Fruit fly (Drosophila melanogaster) whole organism, embryonic: Measurements from ENCODE around the gene Cyp313a1.

Experiments used
- ATbp ChIP-seq: fragments of 200-800 bp; sonication (Bioruptor generic); optimal IDR thresholded peaks from 2 replicates; lab custom pipeline; 2017; ENCODE audit warnings: missing biosample characterization, mild to moderate bottlenecking, missing genetic modification characterization, missing genetic modification reagents
- B-H2 ChIP-seq: fragments of 200-800 bp; sonication (Bioruptor generic); optimal IDR thresholded peaks from 2 replicates; lab custom pipeline; 2018; ENCODE audit warnings: missing biosample characterization, mild to moderate bottlenecking, missing genetic modification characterization
- BtbVII ChIP-seq: fragments of 200-800 bp; sonication (Bioruptor generic); optimal IDR thresholded peaks from 3 replicates; lab custom pipeline; 2017; ENCODE audit warnings: missing biosample characterization, mild to moderate bottlenecking, missing genetic modification characterization
- CG10209 ChIP-seq: fragments of 200-800 bp; sonication (Bioruptor generic); optimal IDR thresholded peaks from 3 replicates; lab custom pipeline; 2017; ENCODE audit warnings: missing biosample characterization, mild to moderate bottlenecking, missing genetic modification characterization, missing genetic modification reagents
- CG10462 ChIP-seq: fragments of 200-800 bp; sonication (Bioruptor generic); optimal IDR thresholded peaks from 2 replicates; lab custom pipeline; 2016; ENCODE audit warnings: missing biosample characterization, missing genetic modification characterization
- CG11398 ChIP-seq: fragments of 200-800 bp; sonication (Bioruptor generic); optimal IDR thresholded peaks from 2 replicates; lab custom pipeline; 2016; ENCODE audit warnings: missing biosample characterization, missing genetic modification characterization
- CG11504 ChIP-seq: fragments of 200-800 bp; sonication (Bioruptor generic); optimal IDR thresholded peaks from 3 replicates; lab custom pipeline; 2019; ENCODE audit warnings: missing biosample characterization, mild to moderate bottlenecking, missing genetic modification characterization, moderate library complexity
- CG13775 ChIP-seq: fragments of 200-800 bp; sonication (Bioruptor generic); optimal IDR thresholded peaks from 3 replicates; lab custom pipeline; 2017; ENCODE audit warnings: missing biosample characterization, mild to moderate bottlenecking, missing genetic modification characterization
- CG16779 ChIP-seq: fragments of 200-800 bp; sonication (Bioruptor generic); IDR thresholded peaks from 2 replicates; pipeline ENCODE4 v1.3.6; 2022; ENCODE audit warnings: missing biosample characterization, missing genetic modification characterization
- CG17385 ChIP-seq: fragments of 200-800 bp; sonication (Bioruptor generic); optimal IDR thresholded peaks from 3 replicates; lab custom pipeline; 2018; ENCODE audit warnings: missing biosample characterization, mild to moderate bottlenecking, missing genetic modification characterization
- CG17802 ChIP-seq: fragments of 200-800 bp; sonication (Bioruptor generic); optimal IDR thresholded peaks from 2 replicates; lab custom pipeline; 2018; ENCODE audit warnings: missing biosample characterization, mild to moderate bottlenecking, missing genetic modification characterization, moderate library complexity
- CG1832 ChIP-seq: fragments of 200-800 bp; sonication (Bioruptor generic); optimal IDR thresholded peaks from 2 replicates; lab custom pipeline; 2017; ENCODE audit warnings: missing biosample characterization, mild to moderate bottlenecking, missing genetic modification characterization, inconsistent platforms
- CG18619 ChIP-seq: fragments of 200-800 bp; sonication (Bioruptor generic); optimal IDR thresholded peaks from 3 replicates; lab custom pipeline; 2017; ENCODE audit warnings: missing biosample characterization, mild to moderate bottlenecking, missing genetic modification characterization
- CG2120 ChIP-seq: fragments of 200-800 bp; sonication (Bioruptor generic); optimal IDR thresholded peaks from 3 replicates; lab custom pipeline; 2016; ENCODE audit warnings: missing biosample characterization, missing genetic modification characterization
- CG2199 ChIP-seq: fragments of 200-800 bp; sonication (Bioruptor generic); IDR thresholded peaks from 3 replicates; pipeline ENCODE4 v1.3.6; 2022; ENCODE audit warnings: missing biosample characterization, missing genetic modification characterization
- CG3065 ChIP-seq: fragments of 200-800 bp; sonication (Bioruptor generic); optimal IDR thresholded peaks from 2 replicates; lab custom pipeline; 2016; ENCODE audit warnings: missing biosample characterization, missing genetic modification characterization
- CG3163 ChIP-seq: fragments of 200-800 bp; sonication (Bioruptor generic); optimal IDR thresholded peaks from 3 replicates; lab custom pipeline; 2016; ENCODE audit warnings: missing biosample characterization, missing genetic modification characterization
- CG32532 ChIP-seq: fragments of 200-800 bp; sonication (Bioruptor generic); IDR thresholded peaks from 2 replicates; pipeline ENCODE4 v1.3.6; 2022; ENCODE audit warnings: missing biosample characterization, missing genetic modification characterization
- CG6813 ChIP-seq: fragments of 200-800 bp; sonication (Bioruptor generic); optimal IDR thresholded peaks from 2 replicates; lab custom pipeline; 2017; ENCODE audit warnings: missing biosample characterization, missing genetic modification characterization, mild to moderate bottlenecking, moderate library complexity, missing genetic modification reagents
- CG8290 ChIP-seq, 3 experiments: fragments of 200-800 bp; sonication (Bioruptor generic); optimal IDR thresholded peaks; 2 replicates each; lab custom pipeline; 2016 to 2019; ENCODE audit warnings: missing biosample characterization in 3 of 3, missing genetic modification characterization in 3 of 3, mild to moderate bottlenecking in 2 of 3, moderate library complexity in 1 of 3
- Camta ChIP-seq: fragments of 200-800 bp; sonication (Bioruptor generic); optimal IDR thresholded peaks from 2 replicates; lab custom pipeline; 2016; ENCODE audit warnings: missing biosample characterization, missing genetic modification characterization
- Dip2 ChIP-seq: fragments of 200-800 bp; sonication (Bioruptor generic); IDR thresholded peaks from 2 replicates; pipeline ENCODE4 v1.3.6; 2022; ENCODE audit warnings: missing biosample characterization, missing genetic modification characterization
- Dref ChIP-seq: fragments of 200-800 bp; sonication (Bioruptor generic); IDR thresholded peaks from 2 replicates; pipeline ENCODE4 v1.3.6; 2022; ENCODE audit warnings: missing biosample characterization, missing genetic modification characterization
- Gug ChIP-seq: fragments of 200-800 bp; sonication (Bioruptor generic); IDR thresholded peaks from 4 replicates; pipeline ENCODE4 v1.3.6; 2022; ENCODE audit warnings: missing biosample characterization, missing genetic modification characterization
- HLH54F ChIP-seq: fragments of 200-800 bp; sonication (Bioruptor generic); optimal IDR thresholded peaks from 3 replicates; lab custom pipeline; 2016; ENCODE audit warnings: missing biosample characterization, missing genetic modification characterization
- Kr ChIP-seq: fragments of 200-800 bp; sonication (Bioruptor generic); optimal IDR thresholded peaks from 2 replicates; lab custom pipeline; 2017; ENCODE audit warnings: missing biosample characterization, mild to moderate bottlenecking, missing genetic modification characterization
- Lpt ChIP-seq: fragments of >200 bp; optimal IDR thresholded peaks from 2 replicates; lab custom pipeline; 2018; ENCODE audit warnings: missing biosample characterization, missing genetic modification characterization
- NFAT ChIP-seq: fragments of 200-800 bp; sonication (Bioruptor generic); IDR thresholded peaks from 2 replicates; pipeline ENCODE4 v1.3.6; 2022; ENCODE audit warnings: missing biosample characterization, missing genetic modification characterization
- NfI ChIP-seq: fragments of 200-800 bp; sonication (Bioruptor generic); optimal IDR thresholded peaks from 3 replicates; lab custom pipeline; 2018; ENCODE audit warnings: missing biosample characterization, mild to moderate bottlenecking, missing genetic modification characterization, moderate library complexity
- Ptx1 ChIP-seq: fragments of 200-800 bp; sonication (Bioruptor generic); IDR thresholded peaks from 2 replicates; pipeline ENCODE4 v1.3.6; 2022; ENCODE audit warnings: missing biosample characterization, missing genetic modification characterization
- Sry-β ChIP-seq: fragments of 200-800 bp; sonication (Bioruptor generic); optimal IDR thresholded peaks from 2 replicates; lab custom pipeline; 2018; ENCODE audit warnings: missing biosample characterization, mild to moderate bottlenecking, missing genetic modification characterization, moderate library complexity
- Sry-δ ChIP-seq: fragments of 200-800 bp; sonication (Bioruptor generic); optimal IDR thresholded peaks from 2 replicates; lab custom pipeline; 2016; ENCODE audit warnings: missing biosample characterization, missing genetic modification characterization
- ab ChIP-seq: fragments of 200-800 bp; sonication (Bioruptor generic); optimal IDR thresholded peaks from 2 replicates; lab custom pipeline; 2016; ENCODE audit warnings: missing biosample characterization, missing genetic modification characterization
- crol ChIP-seq: fragments of 200-800 bp; sonication (Bioruptor generic); IDR thresholded peaks from 2 replicates; pipeline ENCODE4 v1.3.6; 2022; ENCODE audit warnings: missing biosample characterization, missing genetic modification characterization
- danr ChIP-seq: fragments of 200-800 bp; sonication (Bioruptor generic); IDR thresholded peaks from 2 replicates; pipeline ENCODE4 v1.3.6; 2022; ENCODE audit warnings: missing biosample characterization, missing genetic modification characterization
- dysf ChIP-seq: fragments of 200-800 bp; sonication (Bioruptor generic); IDR thresholded peaks from 3 replicates; pipeline ENCODE4 v1.3.6; 2022; ENCODE audit warnings: missing biosample characterization, missing genetic modification characterization
- ems ChIP-seq: fragments of 200-800 bp; sonication (Bioruptor generic); optimal IDR thresholded peaks from 3 replicates; lab custom pipeline; 2016; ENCODE audit warnings: missing biosample characterization, missing genetic modification characterization
- en ChIP-seq: fragments of 200-800 bp; sonication (Bioruptor generic); optimal IDR thresholded peaks from 2 replicates; lab custom pipeline; 2016; ENCODE audit warnings: missing biosample characterization, missing genetic modification characterization
- fd102C ChIP-seq: fragments of 200-800 bp; sonication (Bioruptor generic); optimal IDR thresholded peaks from 2 replicates; lab custom pipeline; 2018; ENCODE audit warnings: missing biosample characterization, mild to moderate bottlenecking, missing genetic modification characterization, moderate library complexity
- her ChIP-seq: fragments of 200-800 bp; sonication (Bioruptor generic); optimal IDR thresholded peaks from 2 replicates; lab custom pipeline; 2016; ENCODE audit warnings: missing biosample characterization, missing genetic modification characterization
- hth ChIP-seq: fragments of >200 bp; optimal IDR thresholded peaks from 2 replicates; lab custom pipeline; 2017; ENCODE audit warnings: inconsistent platforms
- jigr1 ChIP-seq: fragments of 200-800 bp; sonication (Bioruptor generic); IDR thresholded peaks from 3 replicates; pipeline ENCODE4 v1.3.6; 2022; ENCODE audit warnings: missing biosample characterization, missing genetic modification characterization
- mam ChIP-seq: fragments of 200-800 bp; sonication (Bioruptor generic); optimal IDR thresholded peaks from 3 replicates; lab custom pipeline; 2016; ENCODE audit warnings: missing biosample characterization, missing genetic modification characterization
- mld ChIP-seq: fragments of 200-800 bp; sonication (Bioruptor generic); IDR thresholded peaks from 3 replicates; pipeline ENCODE4 v1.3.6; 2022; ENCODE audit warnings: missing biosample characterization, missing genetic modification characterization; ENCODE audit not compliant: partially characterized antibody
- nerfin-1 ChIP-seq: fragments of 200-800 bp; sonication (Bioruptor generic); optimal IDR thresholded peaks from 3 replicates; lab custom pipeline; 2019; ENCODE audit warnings: missing biosample characterization, mild to moderate bottlenecking, missing genetic modification characterization, moderate library complexity
- otp ChIP-seq: fragments of 200-800 bp; sonication (Bioruptor generic); IDR thresholded peaks from 3 replicates; pipeline ENCODE4, ENCODE4 v1.3.6; 2022; ENCODE audit warnings: missing biosample characterization, missing genetic modification characterization
- pros ChIP-seq: fragments of 200-800 bp; sonication (Bioruptor generic); optimal IDR thresholded peaks from 3 replicates; lab custom pipeline; 2019; ENCODE audit warnings: missing biosample characterization, mild to moderate bottlenecking, missing genetic modification characterization, moderate library complexity
- pum ChIP-seq: fragments of 200-800 bp; sonication (Bioruptor generic); optimal IDR thresholded peaks from 2 replicates; lab custom pipeline; 2016; ENCODE audit warnings: missing biosample characterization, missing genetic modification characterization
- sc ChIP-seq, 3 experiments: fragments of >200 bp in 2 of 3; fragments of 200-800 bp in 1 of 3; sonication (Bioruptor generic) in 1 of 3; optimal IDR thresholded peaks; 2 replicates in 2 of 3; 3 replicates in 1 of 3; lab custom pipeline; 2017; ENCODE audit warnings: mild to moderate bottlenecking in 1 of 3, missing biosample characterization in 1 of 3, missing genetic modification characterization in 1 of 3, missing genetic modification reagents in 1 of 3
- sisA ChIP-seq: fragments of 200-800 bp; sonication (Bioruptor generic); IDR thresholded peaks from 2 replicates; pipeline ENCODE4 v1.3.6; 2022; ENCODE audit warnings: missing biosample characterization, missing genetic modification characterization

Gene Cyp313a1

DNA sequence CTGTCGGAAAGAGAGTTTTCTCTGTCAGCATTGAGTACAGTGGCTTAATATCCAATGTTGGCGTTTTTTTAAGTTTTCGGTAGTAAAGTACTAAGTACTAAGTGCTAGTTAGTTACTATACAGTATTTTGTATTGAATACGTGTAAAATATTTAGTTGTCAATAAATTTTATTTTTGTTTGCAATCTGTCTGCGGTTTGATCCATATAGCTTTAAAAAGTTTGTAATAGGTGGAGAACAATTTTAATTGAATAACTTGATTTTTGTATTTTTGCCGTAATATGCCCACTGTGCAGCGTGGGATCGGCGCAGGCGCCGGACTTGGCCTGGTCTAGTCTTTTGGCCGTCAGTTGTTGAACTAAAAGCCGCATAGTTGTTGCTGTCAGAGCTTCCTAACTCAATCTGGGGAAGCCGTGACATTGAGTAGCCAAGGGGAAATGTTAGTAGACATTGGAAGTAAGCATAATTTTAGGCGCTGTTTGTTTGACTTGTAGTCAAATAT, 37.6 kb downstream of the Cyp313a1 start (continued):
- TF ChIP-seq sc (optimal IDR thresholded peaks at IDR 0.05; lab: Kevin White, UChicago) (no peak), sc (GFP tag; optimal IDR thresholded peaks at IDR 0.05; lab: Kevin White, UChicago) (peak; percentile 84), en (peak; percentile 78), NfI (GFP tag; lab: Kevin White, UChicago) (peak; percentile 94), NFAT (GFP tag; lab: Robert Waterston, UW) (peak; percentile 77), fd102C (no peak), CG10462 (peak; percentile 64), CG2120 (GFP tag; lab: Kevin White, UChicago) (peak; percentile 96), dysf (GFP tag; lab: Robert Waterston, UW) (peak; percentile 92), Dip2 (GFP tag; lab: Robert Waterston, UW) (peak; percentile 57; the same call in 1 of the 2 replicates), her (GFP tag; lab: Kevin White, UChicago) (peak; percentile 86), Camta (GFP tag; lab: Kevin White, UChicago) (peak; percentile 91), Sry-β (peak; percentile 39), ems (GFP tag; lab: Kevin White, UChicago) (peak; percentile 93), CG17385 (GFP tag; lab: Kevin White, UChicago) (peak; percentile 89), otp (GFP tag; lab: Robert Waterston, UW) (peak; percentile 40; the same call in 1 of the 3 replicates), CG16779 (GFP tag; lab: Robert Waterston, UW) (peak; percentile 72; the same call in 1 of the 2 replicates), Gug (GFP tag; lab: Robert Waterston, UW) (peak; percentile 65), CG17802 (tag; lab: Kevin White, UChicago) (peak; percentile 71), Sry-δ (GFP tag; lab: Kevin White, UChicago) (peak; percentile 57), BtbVII (GFP tag; lab: Kevin White, UChicago) (peak; percentile 92), B-H2 (peak; percentile 91), CG32532 (GFP tag; lab: Robert Waterston, UW) (peak; percentile 89), danr (GFP tag; lab: Robert Waterston, UW) (peak; percentile 68), sisA (GFP tag; lab: Robert Waterston, UW) (peak; percentile 88), nerfin-1 (tag; lab: Kevin White, UChicago) (peak; percentile 91), hth (lab: Kevin White, UChicago) (no peak), pros (GFP tag; lab: Kevin White, UChicago) (peak; percentile 39), CG11504 (tag; lab: Kevin White, UChicago) (peak; percentile 96), CG2199 (GFP tag; lab: Robert Waterston, UW) (peak; percentile 78; the same call in 1 of the 3 replicates), pum (peak; percentile 79), CG3065 (GFP tag; lab: Kevin White, UChicago) (peak; percentile 27), Kr (GFP tag; lab: Kevin White, UChicago) (no peak), Lpt (GFP tag; lab: Kevin White, UChicago) (no peak), mam (GFP tag; lab: Kevin White, UChicago) (peak; percentile 93), CG10209 (GFP tag; lab: Kevin White, UChicago) (peak; percentile 92), HLH54F (GFP tag; lab: Kevin White, UChicago) (peak; percentile 89), ab (peak; percentile 50), CG8290 (GFP tag; optimal IDR thresholded peaks at IDR 0.05; lab: Kevin White, UChicago) (no peak), CG8290 (tag; optimal IDR thresholded peaks at IDR 0.05; lab: Kevin White, UChicago) (peak in 1 of 2 experiments; percentile 60), Ptx1 (GFP tag; lab: Robert Waterston, UW) (peak; percentile 88), CG6813 (GFP tag; lab: Kevin White, UChicago) (peak; percentile 86), ATbp (GFP tag; lab: Kevin White, UChicago) (peak; percentile 95), mld (GFP tag; lab: Robert Waterston, UW) (no peak), crol (GFP tag; lab: Robert Waterston, UW) (no peak), CG13775 (GFP tag; lab: Kevin White, UChicago) (peak; percentile 85), CG1832 (no peak), CG3163 (GFP tag; lab: Kevin White, UChicago) (peak; percentile 89), CG11398 (GFP tag; lab: Kevin White, UChicago) (peak; percentile 77), jigr1 (GFP tag; lab: Robert Waterston, UW) (peak; percentile 81; the same call in 2 of the 3 replicates), CG18619 (GFP tag; lab: Kevin White, UChicago) (peak; percentile 91), Dref (GFP tag; lab: Robert Waterston, UW) (0 out of 2 replicates have a peak, but pooled peaks have one; percentile 8)
